Worm (Caenorhabditis elegans): ENCODE measurements around the gene gkow-1.

DNA sequence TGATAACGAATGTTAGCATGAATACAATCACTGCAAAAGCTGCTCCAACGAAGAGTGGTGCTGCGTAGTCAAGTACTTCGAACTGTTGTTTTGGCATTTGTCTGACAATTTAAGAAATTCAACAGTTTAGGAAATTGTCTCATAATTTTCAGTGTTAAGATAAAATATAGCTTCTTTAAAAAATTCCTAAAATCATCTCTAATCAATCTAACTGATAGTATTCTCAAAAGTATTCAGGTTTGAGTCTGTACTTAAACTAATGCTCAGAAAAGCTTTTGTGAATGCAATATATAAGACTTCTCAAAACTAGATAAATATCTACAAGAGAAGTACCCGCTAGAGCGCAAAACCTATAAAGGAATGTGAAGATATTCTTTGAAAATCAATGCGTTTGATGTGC, 36.9 kb downstream of the gkow-1 start, which contains the start of gene R10H10.4:
- TF ChIP-seq nhr-120 (GFP tag; IDR thresholded peaks at IDR 0.05) (no peak), K12H6.12 (tag; optimal IDR thresholded peaks at IDR 0.05) (no peak), ceh-100 (GFP tag; IDR thresholded peaks at IDR 0.05) (no peak), bed-2 (GFP tag; IDR thresholded peaks at IDR 0.05) (no peak), nhr-90 (tag; optimal IDR thresholded peaks at IDR 0.05) (no peak), B0336.3 (GFP tag; IDR thresholded peaks at IDR 0.05) (no peak), Y56A3A.18 (GFP tag; IDR thresholded peaks at IDR 0.05) (no peak), gei-17 (GFP tag; optimal IDR thresholded peaks at IDR 0.05) (no peak), pha-4 (tag; optimal IDR thresholded peaks at IDR 0.05) (no peak), snpc-4 (GFP tag; optimal IDR thresholded peaks at IDR 0.05) (no peak), snpc-4 (tag; optimal IDR thresholded peaks at IDR 0.05) (no peak), lag-1 (GFP tag; IDR thresholded peaks at IDR 0.05) (no peak), rcor-1 (GFP tag; IDR thresholded peaks at IDR 0.05) (no peak)
